Worm (Caenorhabditis elegans): ENCODE measurements around the gene Y73B6BL.44.
A peak's percentile ranks its signal among the peaks of the same experiment; 100 is the strongest.

Y73B6BL.44 gene

ce11 chrIV:6487047-6487446 is 6.4 kb upstream of the Y73B6BL.44 start, which contains the start of gene Y73B6BL.37:
Y73B6BL.37 (plus strand) TSS chrIV:6487347.
- no peak for TF ChIP-seq cnd-1 (tag; optimal IDR thresholded peaks at IDR 0.05)
- no peak for TF ChIP-seq hlh-1 (tag; optimal IDR thresholded peaks at IDR 0.05)
- no peak for TF ChIP-seq sptf-1 (tag; optimal IDR thresholded peaks at IDR 0.05)
- TF ChIP-seq nhr-2 (tag; optimal IDR thresholded peaks at IDR 0.05), result no peak
- TF ChIP-seq zip-8 (tag; optimal IDR thresholded peaks at IDR 0.05), result no peak
- no peak for TF ChIP-seq ceh-83 (GFP tag; optimal IDR thresholded peaks at IDR 0.05)
- no peak for TF ChIP-seq M03D4.4 (tag; optimal IDR thresholded peaks at IDR 0.05)
- TF ChIP-seq ztf-11 (tag; optimal IDR thresholded peaks at IDR 0.05), result no peak
- TF ChIP-seq unc-62 (GFP tag; optimal IDR thresholded peaks at IDR 0.05), result no peak
- no peak for TF ChIP-seq snpc-4 (tag; optimal IDR thresholded peaks at IDR 0.05)
- no peak for TF ChIP-seq lsy-2 (tag; optimal IDR thresholded peaks at IDR 0.05)
- no peak for TF ChIP-seq nhr-76 (tag; optimal IDR thresholded peaks at IDR 0.05)
- TF ChIP-seq lin-32 (GFP tag; optimal IDR thresholded peaks at IDR 0.05), result no peak

DNA sequence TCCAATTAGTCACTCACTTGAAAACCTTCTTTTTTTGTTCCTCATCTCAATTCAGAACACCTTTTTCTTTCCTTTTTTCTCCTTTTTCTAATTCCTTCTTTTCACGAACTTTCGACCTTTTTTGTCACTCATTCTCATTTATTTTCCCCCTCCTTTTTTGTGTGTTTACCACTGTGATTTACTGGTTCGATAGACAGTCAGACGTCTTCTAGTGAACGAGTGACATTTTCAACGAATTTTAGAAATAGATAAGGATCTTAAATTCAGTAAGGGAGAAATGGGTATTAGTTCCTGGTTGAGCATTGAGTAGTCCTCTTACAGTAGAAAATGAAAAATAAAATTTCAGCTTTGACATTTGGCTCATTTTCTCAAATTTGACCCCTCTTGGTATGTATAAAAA is 1.5 kb upstream of the Y73B6BL.44 start:
- TF ChIP-seq mab-5 (tag; optimal IDR thresholded peaks at IDR 0.05) (no peak), blmp-1 (tag; optimal IDR thresholded peaks at IDR 0.05) (no peak), snpc-4 (tag; optimal IDR thresholded peaks at IDR 0.05) (no peak), elt-3 (tag; optimal IDR thresholded peaks at IDR 0.05) (no peak), bed-3 (GFP tag; optimal IDR thresholded peaks at IDR 0.05) (no peak), sem-2 (GFP tag; optimal IDR thresholded peaks at IDR 0.05) (no peak), nhr-28 (tag; optimal IDR thresholded peaks at IDR 0.05) (no peak)

- TF ChIP-seq ceh-83 (GFP tag; optimal IDR thresholded peaks at IDR 0.05) (no peak), sptf-1 (tag; optimal IDR thresholded peaks at IDR 0.05) (no peak), ztf-11 (tag; optimal IDR thresholded peaks at IDR 0.05) (no peak), drap-1 (GFP tag; optimal IDR thresholded peaks at IDR 0.05) (no peak), lsy-2 (tag; optimal IDR thresholded peaks at IDR 0.05) (no peak), unc-39 (tag; optimal IDR thresholded peaks at IDR 0.05) (no peak), lin-13 (tag; optimal IDR thresholded peaks at IDR 0.05) (no peak), hlh-1 (tag; optimal IDR thresholded peaks at IDR 0.05) (no peak), blmp-1 (tag; optimal IDR thresholded peaks at IDR 0.05) (no peak)
Measured at ce11 chrIV:6496103-6496502, 2.7 kb downstream of the Y73B6BL.44 start.

ce11 chrIV:6500433-6500832 is 7.0 kb downstream of the Y73B6BL.44 start:
- TF ChIP-seq nhr-76 (tag; optimal IDR thresholded peaks at IDR 0.05) (no peak), ceh-39 (tag; optimal IDR thresholded peaks at IDR 0.05) (no peak), blmp-1 (tag; optimal IDR thresholded peaks at IDR 0.05) (no peak), zip-8 (tag; optimal IDR thresholded peaks at IDR 0.05) (no peak), nhr-28 (tag; optimal IDR thresholded peaks at IDR 0.05) (no peak), elt-3 (tag; optimal IDR thresholded peaks at IDR 0.05) (no peak), mls-2 (tag; optimal IDR thresholded peaks at IDR 0.05) (no peak), ceh-43 (GFP tag; optimal IDR thresholded peaks at IDR 0.05) (no peak), mep-1 (tag; optimal IDR thresholded peaks at IDR 0.05) (no peak), ham-2 (GFP tag; optimal IDR thresholded peaks at IDR 0.05) (no peak), sptf-1 (tag; optimal IDR thresholded peaks at IDR 0.05) (no peak), hlh-1 (tag; optimal IDR thresholded peaks at IDR 0.05) (no peak), sem-2 (GFP tag; optimal IDR thresholded peaks at IDR 0.05) (no peak), ces-1 (GFP tag; optimal IDR thresholded peaks at IDR 0.05) (no peak), lin-32 (GFP tag; optimal IDR thresholded peaks at IDR 0.05) (no peak)

ce11 chrIV:6500843-6501242 is 7.4 kb downstream of the Y73B6BL.44 start:
- TF ChIP-seq hlh-1 (tag; optimal IDR thresholded peaks at IDR 0.05) (no peak), drap-1 (GFP tag; optimal IDR thresholded peaks at IDR 0.05) (no peak), nhr-28 (tag; optimal IDR thresholded peaks at IDR 0.05) (no peak), elt-1 (tag; optimal IDR thresholded peaks at IDR 0.05; ENCODE audit: borderline replicate concordance, insufficient read depth) (no peak), ces-1 (GFP tag; optimal IDR thresholded peaks at IDR 0.05) (no peak), pha-4 (tag; optimal IDR thresholded peaks at IDR 0.05) (peak; percentile 88), lin-32 (GFP tag; optimal IDR thresholded peaks at IDR 0.05) (no peak)

ce11 chrIV:6502725-6503124 is 9.3 kb downstream of the Y73B6BL.44 start:
- no peak for TF ChIP-seq hlh-1 (tag; optimal IDR thresholded peaks at IDR 0.05)
- TF ChIP-seq nhr-237 (tag; optimal IDR thresholded peaks at IDR 0.05), result no peak
- TF ChIP-seq blmp-1 (tag; optimal IDR thresholded peaks at IDR 0.05), result no peak
- no peak for TF ChIP-seq unc-120 (tag; optimal IDR thresholded peaks at IDR 0.05; ENCODE audit: poor library complexity, severe bottlenecking)
- TF ChIP-seq ceh-83 (GFP tag; optimal IDR thresholded peaks at IDR 0.05), result no peak
- no peak for TF ChIP-seq mep-1 (tag; optimal IDR thresholded peaks at IDR 0.05)
- no peak for TF ChIP-seq sptf-1 (tag; optimal IDR thresholded peaks at IDR 0.05)
- no peak for TF ChIP-seq elt-3 (tag; optimal IDR thresholded peaks at IDR 0.05)
- no peak for TF ChIP-seq nhr-76 (tag; optimal IDR thresholded peaks at IDR 0.05)
- TF ChIP-seq unc-62 (GFP tag; optimal IDR thresholded peaks at IDR 0.05), result no peak
- no peak for TF ChIP-seq pha-4 (tag; optimal IDR thresholded peaks at IDR 0.05)
- TF ChIP-seq flh-1 (GFP tag; optimal IDR thresholded peaks at IDR 0.05), result no peak
- TF ChIP-seq tbx-8 (GFP tag; optimal IDR thresholded peaks at IDR 0.05), result no peak
